Worm (Caenorhabditis elegans): ENCODE results near the gene gcy-21.
"Not testable (repeated sequence)": the region's sequence is repeated elsewhere in the genome, so short reads cannot be mapped to it uniquely, and the experiment has no call there.

Gene gcy-21

DNA sequence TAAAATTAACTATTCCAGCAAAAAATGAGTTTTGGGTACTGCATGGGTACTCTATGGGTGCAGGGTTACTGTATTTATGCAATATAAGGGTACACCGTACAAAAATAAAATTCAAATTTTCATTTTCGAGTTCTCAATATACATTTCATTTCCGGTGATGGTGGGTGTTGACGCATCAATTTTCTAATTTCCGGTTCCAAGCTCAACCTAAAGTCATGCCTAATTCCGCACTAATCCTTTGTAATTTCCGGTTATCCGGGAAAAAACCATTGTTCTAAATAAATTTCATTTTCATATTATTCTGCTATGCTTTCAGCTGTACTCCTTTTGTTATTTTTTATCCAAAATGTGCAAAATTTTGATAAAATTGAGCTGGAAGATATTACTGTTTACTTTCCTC lies at the start of gene gcy-21:
Gene gcy-21, plus strand, starts transcription at position 301 of the 400 bp plus-strand sequence.
- no peak for TF ChIP-seq nhr-28 (tag; optimal IDR thresholded peaks at IDR 0.05)
- no peak for TF ChIP-seq zip-8 (tag; optimal IDR thresholded peaks at IDR 0.05)
- TF ChIP-seq pha-4 (tag; optimal IDR thresholded peaks at IDR 0.05), result no peak
- TF ChIP-seq hlh-1 (tag; optimal IDR thresholded peaks at IDR 0.05), result no peak
- TF ChIP-seq ces-1 (GFP tag; optimal IDR thresholded peaks at IDR 0.05), result no peak
- no peak for TF ChIP-seq ceh-39 (tag; optimal IDR thresholded peaks at IDR 0.05)
- no peak for TF ChIP-seq elt-3 (tag; optimal IDR thresholded peaks at IDR 0.05)
- TF ChIP-seq cnd-1 (tag; optimal IDR thresholded peaks at IDR 0.05), result no peak
- no peak for TF ChIP-seq ztf-11 (tag; optimal IDR thresholded peaks at IDR 0.05)
- no peak for TF ChIP-seq mls-2 (tag; optimal IDR thresholded peaks at IDR 0.05)
- no peak for TF ChIP-seq unc-39 (tag; optimal IDR thresholded peaks at IDR 0.05)
- no peak for TF ChIP-seq nhr-2 (tag; optimal IDR thresholded peaks at IDR 0.05)
- TF ChIP-seq drap-1 (GFP tag; optimal IDR thresholded peaks at IDR 0.05), result no peak
- TF ChIP-seq snpc-4 (tag; optimal IDR thresholded peaks at IDR 0.05), result no peak

ce11 chrII:2610202-2610912 lies 49.1 kb upstream of the gcy-21 start, which contains the start of gene sri-38:
Gene sri-38, plus strand, starts transcription at chrII:2610862.
- TF ChIP-seq ceh-43 (GFP tag; optimal IDR thresholded peaks at IDR 0.05), result no peak
- TF ChIP-seq M03D4.4 (tag; optimal IDR thresholded peaks at IDR 0.05), result no peak
- TF ChIP-seq bed-3 (GFP tag; optimal IDR thresholded peaks at IDR 0.05), result no peak
- TF ChIP-seq unc-62 (GFP tag; optimal IDR thresholded peaks at IDR 0.05), result no peak

ce11 chrII:2611009-2611408 lies 48.5 kb upstream of the gcy-21 start:
- TF ChIP-seq unc-120 (tag; optimal IDR thresholded peaks at IDR 0.05; ENCODE audit: poor library complexity, severe bottlenecking) (no peak), ceh-39 (tag; optimal IDR thresholded peaks at IDR 0.05) (no peak), nhr-2 (tag; optimal IDR thresholded peaks at IDR 0.05) (no peak), lin-32 (GFP tag; optimal IDR thresholded peaks at IDR 0.05) (no peak), ceh-43 (GFP tag; optimal IDR thresholded peaks at IDR 0.05) (no peak), snpc-4 (tag; optimal IDR thresholded peaks at IDR 0.05) (no peak), hlh-1 (tag; optimal IDR thresholded peaks at IDR 0.05) (no peak), nhr-76 (tag; optimal IDR thresholded peaks at IDR 0.05) (no peak), nhr-28 (tag; optimal IDR thresholded peaks at IDR 0.05) (no peak), blmp-1 (tag; optimal IDR thresholded peaks at IDR 0.05) (no peak), cnd-1 (tag; optimal IDR thresholded peaks at IDR 0.05) (no peak), mab-5 (tag; optimal IDR thresholded peaks at IDR 0.05) (no peak)

DNA sequence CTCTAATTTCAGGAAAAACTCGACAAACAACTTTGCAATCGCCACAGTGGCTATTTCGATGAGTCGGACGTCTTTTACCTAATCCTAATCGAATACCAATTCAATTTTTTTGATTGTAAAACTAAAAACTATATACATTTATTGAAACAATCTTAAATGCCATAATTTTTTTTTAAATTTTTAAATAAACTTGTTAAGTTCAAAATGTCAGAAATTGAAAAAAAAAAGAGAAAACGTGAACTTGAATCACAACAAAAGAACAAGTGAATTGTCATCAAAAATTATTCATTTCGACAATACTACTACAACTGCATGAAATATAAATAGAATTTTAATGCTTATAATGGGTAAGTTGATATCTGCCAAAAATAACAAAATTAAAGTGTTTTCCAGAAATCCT lies 47.2 kb upstream of the gcy-21 start, which contains the start of gene D2062.13:
Gene D2062.13, plus strand, starts transcription at position 301 of the 400 bp plus-strand sequence.
- TF ChIP-seq elt-1 (tag; optimal IDR thresholded peaks at IDR 0.05; ENCODE audit: borderline replicate concordance, insufficient read depth); tbx-8 (GFP tag; optimal IDR thresholded peaks at IDR 0.05); bed-3 (GFP tag; optimal IDR thresholded peaks at IDR 0.05): not testable (repeated sequence)

- not testable (repeated sequence) for TF ChIP-seq elt-3 (tag; optimal IDR thresholded peaks at IDR 0.05); unc-39 (tag; optimal IDR thresholded peaks at IDR 0.05); elt-1 (tag; optimal IDR thresholded peaks at IDR 0.05; ENCODE audit: borderline replicate concordance, insufficient read depth)
Observed at ce11 chrII:2616634-2617033, 42.8 kb upstream of the gcy-21 start, which contains the start of gene msrp-5. Gene msrp-5, plus strand, starts transcription at chrII:2616934.

DNA sequence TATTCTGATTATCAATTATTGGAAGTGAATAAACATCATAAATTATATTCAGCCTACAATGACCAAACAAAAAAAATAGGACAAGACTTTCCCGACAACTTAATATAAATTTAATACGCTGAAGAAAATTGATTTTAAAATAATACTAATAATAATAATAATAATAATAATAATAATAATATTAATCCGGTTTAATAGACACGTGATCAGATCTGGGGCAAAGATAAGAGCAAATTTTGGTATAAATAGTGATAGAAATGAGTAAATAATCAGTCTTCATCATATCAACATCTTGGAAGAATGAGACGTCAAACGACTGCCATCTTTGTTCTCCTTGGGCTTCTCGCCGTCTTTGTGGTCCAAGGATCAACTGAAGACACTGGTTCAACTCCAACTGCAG lies 40.3 kb upstream of the gcy-21 start, which contains the start of gene msrp-6:
Gene msrp-6, plus strand, starts transcription at position 301 of the 400 bp plus-strand sequence.
- not testable (repeated sequence) for TF ChIP-seq elt-1 (tag; optimal IDR thresholded peaks at IDR 0.05; ENCODE audit: borderline replicate concordance, insufficient read depth); tbx-8 (GFP tag; optimal IDR thresholded peaks at IDR 0.05); ham-2 (GFP tag; optimal IDR thresholded peaks at IDR 0.05)

DNA sequence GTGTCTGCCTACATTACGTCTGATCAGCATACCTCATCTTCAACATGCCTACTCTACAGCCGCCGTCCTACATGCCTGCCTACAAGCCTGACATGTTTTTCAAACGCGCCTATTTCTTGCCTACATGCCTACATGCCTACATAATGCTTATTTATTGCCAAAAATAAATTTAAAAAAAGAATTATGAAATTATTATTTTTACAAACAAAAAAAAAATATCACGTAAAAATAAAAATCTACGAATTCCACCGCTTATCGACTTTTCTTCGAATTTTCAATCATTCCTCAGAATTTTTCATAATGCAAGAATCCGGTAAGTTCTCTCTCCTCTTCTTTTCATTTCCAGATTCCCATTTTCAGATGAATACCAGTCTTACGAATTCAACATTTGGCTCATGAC lies 37.0 kb upstream of the gcy-21 start, which contains the start of gene D2062.5:
Gene D2062.5, plus strand, starts transcription at position 301 of the 400 bp plus-strand sequence.
- TF ChIP-seq unc-62 (GFP tag; optimal IDR thresholded peaks at IDR 0.05) (no peak), M03D4.4 (tag; optimal IDR thresholded peaks at IDR 0.05) (no peak)

Measured in whole organism, mixed stage, embryonic.